Worm (Caenorhabditis elegans): Measurements from ENCODE around the gene T23G4.2.

T23G4.2 gene

ce11 chrIV:13647558-13647957 lies 41.8 kb downstream of the T23G4.2 start, which contains the start of gene ule-4:
Gene ule-4, minus strand, starts transcription at chrIV:13647658.
- no peak for TF ChIP-seq med-1 (GFP tag; optimal IDR thresholded peaks at IDR 0.05; ENCODE audit: insufficient read depth)

DNA sequence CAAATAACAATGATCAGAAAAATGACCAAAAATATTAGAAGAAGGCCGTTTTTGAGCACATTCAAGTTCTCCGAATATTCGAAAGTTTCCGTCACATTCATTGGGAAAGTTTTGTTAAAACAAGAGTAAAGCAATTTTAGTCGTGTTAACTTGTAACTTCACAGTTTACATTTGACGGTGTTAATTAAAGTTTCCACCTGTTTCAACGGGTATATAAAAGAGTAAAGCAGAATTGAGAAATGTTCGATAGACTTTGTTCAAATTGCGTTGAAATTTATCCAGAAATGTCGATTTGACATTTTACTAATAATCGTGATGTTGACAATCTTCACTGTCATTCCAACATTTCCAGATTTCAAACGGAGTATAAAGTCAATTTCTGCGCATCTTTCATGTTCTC lies 43.5 kb downstream of the T23G4.2 start, which contains the start of gene srz-29:
Gene srz-29, minus strand, starts transcription at position 101 of the 400 bp plus-strand sequence.
- TF ChIP-seq ref-1 (GFP tag; conservative IDR thresholded peaks at IDR 0.05) = no peak

DNA sequence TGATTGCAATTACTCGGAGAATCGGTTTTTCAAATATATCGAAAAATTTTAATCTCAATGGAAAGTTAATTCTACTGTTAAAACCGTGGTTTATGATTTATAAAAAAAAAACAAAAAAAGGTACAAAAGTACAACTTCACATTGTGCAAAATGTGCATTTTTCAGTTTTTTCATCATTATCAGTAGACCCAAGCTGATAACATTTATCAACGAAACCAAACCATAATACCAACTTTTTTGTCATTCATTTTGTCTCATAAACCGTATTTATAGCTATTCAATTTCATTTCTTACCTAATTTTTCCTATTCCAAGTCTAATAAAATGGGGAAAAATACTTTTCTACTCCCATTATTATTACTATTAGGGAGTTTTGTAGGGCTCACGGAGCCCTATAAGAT lies 50.3 kb downstream of the T23G4.2 start, which contains the start of gene ugt-22:
Gene ugt-22, plus strand, starts transcription at position 234 of the 400 bp plus-strand sequence.
- TF ChIP-seq T22C8.4 (GFP tag; IDR thresholded peaks at IDR 0.05) (no peak), med-1 (GFP tag; optimal IDR thresholded peaks at IDR 0.05; ENCODE audit: insufficient read depth) (no peak), klf-2 (GFP tag; conservative IDR thresholded peaks at IDR 0.05) (no peak), cog-1 (tag; optimal IDR thresholded peaks at IDR 0.05) (no peak), ref-1 (GFP tag; conservative IDR thresholded peaks at IDR 0.05) (no peak), ztf-29 (GFP tag; IDR thresholded peaks at IDR 0.05) (no peak), tab-1 (GFP tag; IDR thresholded peaks at IDR 0.05) (no peak)

Data from whole organism, midembryonic.